Fruit fly (Drosophila melanogaster): ENCODE measurements around the gene CG46280.

- TF ChIP-seq CTCF (optimal IDR thresholded peaks at IDR 0.05) (no peak), CG8478 (optimal IDR thresholded peaks at IDR 0.05) (no peak)
Measured at dm6 chr3R:13012351-13012750, 18.1 kb downstream of the CG46280 start.
